Worm (Caenorhabditis elegans): Measurements from ENCODE around the gene E02H1.6.
A peak's percentile ranks its signal among the peaks of the same experiment; 100 is the strongest.

Gene E02H1.6

DNA sequence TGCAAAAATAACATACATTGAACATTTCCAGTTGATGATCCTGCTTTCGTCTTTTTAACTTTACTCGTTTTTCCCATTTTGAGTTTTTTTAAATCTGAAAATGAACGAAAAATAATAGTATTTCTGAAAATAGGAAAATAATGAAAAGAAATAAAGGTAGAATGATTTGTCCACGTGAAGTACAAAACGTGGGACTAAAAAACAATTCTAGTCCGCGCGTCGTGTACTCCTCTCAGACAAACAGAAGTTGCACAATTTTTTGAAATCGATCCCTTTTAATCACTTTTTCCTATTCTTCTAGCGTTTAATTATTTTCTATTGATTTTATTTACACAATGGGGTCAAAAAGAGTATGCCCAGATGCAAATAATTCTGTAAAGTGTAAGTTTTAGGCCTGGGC is 5.4 kb upstream of the E02H1.6 start, which contains the start of the genes E02H1.1 and tag-124 (continued):
- no peak for TF ChIP-seq nhr-237 (tag; optimal IDR thresholded peaks at IDR 0.05)
- TF ChIP-seq aly-2 (tag; optimal IDR thresholded peaks at IDR 0.05), result no peak
- TF ChIP-seq ztf-1 (GFP tag; conservative IDR thresholded peaks at IDR 0.05), result no peak

DNA sequence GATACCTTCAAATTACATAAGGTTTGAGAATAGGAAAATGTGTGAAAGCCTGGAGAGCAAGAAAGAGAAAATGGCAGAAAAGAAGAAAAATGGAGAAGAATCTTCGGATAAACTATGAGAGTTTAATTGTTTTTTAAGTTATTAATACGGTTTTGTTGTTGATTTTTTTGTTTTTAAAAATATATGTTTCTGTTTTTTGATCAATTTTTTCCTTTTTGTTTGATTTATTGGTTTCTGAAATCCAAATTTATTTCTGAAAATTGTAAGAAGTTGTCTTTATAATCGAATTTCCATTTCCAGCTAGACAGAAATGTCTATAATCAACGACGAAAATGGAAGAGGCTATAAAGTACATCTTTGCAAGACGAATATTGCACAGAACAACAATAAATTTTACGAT is 3.8 kb upstream of the E02H1.6 start, which contains the start of gene parp-2:
TSS of gene parp-2 (plus strand) at position 301 of the 400 bp plus-strand sequence.
- TF ChIP-seq mab-5 (tag; optimal IDR thresholded peaks at IDR 0.05) (no peak), zag-1 (tag; optimal IDR thresholded peaks at IDR 0.05) (no peak), unc-39 (tag; optimal IDR thresholded peaks at IDR 0.05) (no peak), ztf-4 (tag; optimal IDR thresholded peaks at IDR 0.05) (no peak), snpc-4 (tag; optimal IDR thresholded peaks at IDR 0.05) (no peak), ztf-11 (tag; optimal IDR thresholded peaks at IDR 0.05) (no peak)

DNA sequence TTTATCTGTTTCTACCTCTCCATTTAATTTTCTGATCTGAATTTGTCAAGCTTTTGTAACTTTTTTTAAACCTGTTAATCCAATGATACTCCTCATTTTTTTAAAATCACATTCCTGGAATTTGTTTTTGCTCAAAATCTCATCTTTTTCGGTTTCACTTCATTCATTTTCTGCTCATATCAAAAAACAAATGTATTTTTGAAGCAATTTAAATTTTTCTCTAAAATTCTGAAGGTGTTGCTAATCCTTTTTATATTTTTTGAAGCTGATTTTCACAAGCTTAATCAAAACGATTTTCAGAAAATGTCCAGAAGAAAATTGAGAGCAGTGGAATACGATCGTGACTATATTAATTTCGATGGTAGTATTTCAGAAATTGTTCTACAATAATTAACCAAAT is 1.6 kb upstream of the E02H1.6 start, which contains the start of gene E02H1.5:
TSS of gene E02H1.5 (plus strand) at position 301 of the 400 bp plus-strand sequence.
- no peak for TF ChIP-seq aly-2 (tag; optimal IDR thresholded peaks at IDR 0.05)
- TF ChIP-seq fos-1 (tag; optimal IDR thresholded peaks at IDR 0.05), result no peak
- no peak for TF ChIP-seq ceh-82 (tag; optimal IDR thresholded peaks at IDR 0.05)
- no peak for TF ChIP-seq nhr-21 (tag; optimal IDR thresholded peaks at IDR 0.05)
- no peak for TF ChIP-seq mbf-1 (tag; optimal IDR thresholded peaks at IDR 0.05)
- TF ChIP-seq alr-1 (tag; optimal IDR thresholded peaks at IDR 0.05), result no peak
- TF ChIP-seq sma-3 (GFP tag; optimal IDR thresholded peaks at IDR 0.05), result no peak
- no peak for TF ChIP-seq unc-55 (GFP tag; optimal IDR thresholded peaks at IDR 0.05)
- no peak for TF ChIP-seq ama-1 (optimal IDR thresholded peaks at IDR 0.05)
- TF ChIP-seq F13H6.1 (tag; optimal IDR thresholded peaks at IDR 0.05), result no peak
- TF ChIP-seq ceh-16 (tag; optimal IDR thresholded peaks at IDR 0.05), result no peak
- no peak for TF ChIP-seq lin-11 (tag; optimal IDR thresholded peaks at IDR 0.05)
- no peak for TF ChIP-seq ztf-11 (tag; optimal IDR thresholded peaks at IDR 0.05)
- TF ChIP-seq lin-39 (tag; optimal IDR thresholded peaks at IDR 0.05), result no peak
- TF ChIP-seq elt-3 (tag; optimal IDR thresholded peaks at IDR 0.05), result no peak
- TF ChIP-seq lsy-2 (tag; optimal IDR thresholded peaks at IDR 0.05), result no peak
- TF ChIP-seq zag-1 (tag; optimal IDR thresholded peaks at IDR 0.05), result no peak
- TF ChIP-seq mdl-1 (tag; optimal IDR thresholded peaks at IDR 0.05), result no peak

DNA sequence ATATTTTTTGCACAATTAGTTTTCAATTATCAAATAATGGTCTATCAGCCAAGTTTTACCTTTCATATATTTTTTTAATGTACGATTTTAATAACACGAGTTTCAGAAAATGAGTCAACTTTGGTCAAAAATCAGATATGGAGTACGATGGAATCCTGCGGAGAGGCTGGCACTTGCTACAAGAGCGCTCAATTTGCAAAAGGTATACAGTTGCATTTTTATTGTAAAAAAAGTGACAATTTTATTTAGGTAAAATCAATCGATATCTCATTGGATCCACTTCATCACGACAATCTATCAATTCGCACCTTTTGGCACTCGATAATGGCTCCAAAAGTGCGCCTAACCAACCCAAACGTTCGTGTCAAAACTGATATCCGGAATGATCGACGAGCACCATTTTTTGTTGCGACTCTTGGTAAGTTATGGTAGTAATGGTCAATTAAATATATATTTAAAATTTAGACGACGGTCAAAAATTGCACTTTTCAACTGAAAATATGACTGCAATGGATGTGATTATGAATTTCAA is 1.1 kb downstream of the E02H1.6 start, which contains the start of gene mrpl-53:
TSS of gene mrpl-53 (plus strand) at position 107 of the 532 bp plus-strand sequence.
- no peak for TF ChIP-seq ceh-16 (tag; optimal IDR thresholded peaks at IDR 0.05)
- TF ChIP-seq elt-1 (tag; optimal IDR thresholded peaks at IDR 0.05), result no peak
- TF ChIP-seq mbf-1 (tag; optimal IDR thresholded peaks at IDR 0.05), result no peak
- no peak for TF ChIP-seq nhr-23 (tag; optimal IDR thresholded peaks at IDR 0.05)
- TF ChIP-seq zag-1 (tag; optimal IDR thresholded peaks at IDR 0.05), result no peak
- no peak for TF ChIP-seq R02D3.7 (tag; optimal IDR thresholded peaks at IDR 0.05)
- no peak for TF ChIP-seq peb-1 (tag; optimal IDR thresholded peaks at IDR 0.05)
- no peak for TF ChIP-seq blmp-1 (tag; optimal IDR thresholded peaks at IDR 0.05; ENCODE audit: insufficient read depth)
- no peak for TF ChIP-seq unc-39 (tag; optimal IDR thresholded peaks at IDR 0.05)
- no peak for TF ChIP-seq crh-2 (tag; optimal IDR thresholded peaks at IDR 0.05)
- TF ChIP-seq mdl-1 (tag; optimal IDR thresholded peaks at IDR 0.05), result no peak
- TF ChIP-seq elt-3 (tag; optimal IDR thresholded peaks at IDR 0.05), result no peak
- no peak for TF ChIP-seq snpc-4 (tag; optimal IDR thresholded peaks at IDR 0.05)
- no peak for TF ChIP-seq lsy-2 (tag; optimal IDR thresholded peaks at IDR 0.05)
- TF ChIP-seq ZK546.5 (tag; optimal IDR thresholded peaks at IDR 0.05), result no peak
- TF ChIP-seq nhr-11 (tag; optimal IDR thresholded peaks at IDR 0.05), result no peak
- TF ChIP-seq nhr-10 (tag; optimal IDR thresholded peaks at IDR 0.05), result no peak
- TF ChIP-seq nhr-25 (tag; optimal IDR thresholded peaks at IDR 0.05), result peak; percentile 30
- no peak for TF ChIP-seq lin-39 (tag; optimal IDR thresholded peaks at IDR 0.05)
- TF ChIP-seq Y55F3AM.14 (GFP tag; optimal IDR thresholded peaks at IDR 0.05), result peak; percentile 37
- TF ChIP-seq nhr-12 (tag; optimal IDR thresholded peaks at IDR 0.05), result no peak
- peak; percentile 30 for TF ChIP-seq sma-3 (GFP tag; optimal IDR thresholded peaks at IDR 0.05)
- TF ChIP-seq C34F6.9 (tag; optimal IDR thresholded peaks at IDR 0.05), result no peak
- TF ChIP-seq fos-1 (tag; optimal IDR thresholded peaks at IDR 0.05), result no peak
- peak; percentile 5 for TF ChIP-seq ama-1 (optimal IDR thresholded peaks at IDR 0.05)
- peak; percentile 5 for TF ChIP-seq sma-9 (GFP tag; optimal IDR thresholded peaks at IDR 0.05)
- TF ChIP-seq sma-9 (tag; optimal IDR thresholded peaks at IDR 0.05), result no peak
- TF ChIP-seq sem-4 (tag; optimal IDR thresholded peaks at IDR 0.05), result no peak
- TF ChIP-seq nhr-77 (tag; optimal IDR thresholded peaks at IDR 0.05), result no peak
- no peak for TF ChIP-seq egl-27 (tag; optimal IDR thresholded peaks at IDR 0.05)
- TF ChIP-seq nhr-6 (tag; optimal IDR thresholded peaks at IDR 0.05), result no peak
- TF ChIP-seq unc-55 (GFP tag; optimal IDR thresholded peaks at IDR 0.05), result no peak
- no peak for TF ChIP-seq unc-62 (GFP tag; optimal IDR thresholded peaks at IDR 0.05)
- TF ChIP-seq nhr-237 (tag; optimal IDR thresholded peaks at IDR 0.05), result no peak
- TF ChIP-seq dmd-4 (tag; optimal IDR thresholded peaks at IDR 0.05), result no peak
- no peak for TF ChIP-seq ceh-82 (tag; optimal IDR thresholded peaks at IDR 0.05)
- no peak for TF ChIP-seq nhr-129 (tag; optimal IDR thresholded peaks at IDR 0.05)
- no peak for TF ChIP-seq skn-1 (tag; optimal IDR thresholded peaks at IDR 0.05)
- no peak for TF ChIP-seq gmeb-1 (tag; optimal IDR thresholded peaks at IDR 0.05)
